Worm (Caenorhabditis elegans): ENCODE results near the gene sir-2.1.

sir-2.1 gene

DNA sequence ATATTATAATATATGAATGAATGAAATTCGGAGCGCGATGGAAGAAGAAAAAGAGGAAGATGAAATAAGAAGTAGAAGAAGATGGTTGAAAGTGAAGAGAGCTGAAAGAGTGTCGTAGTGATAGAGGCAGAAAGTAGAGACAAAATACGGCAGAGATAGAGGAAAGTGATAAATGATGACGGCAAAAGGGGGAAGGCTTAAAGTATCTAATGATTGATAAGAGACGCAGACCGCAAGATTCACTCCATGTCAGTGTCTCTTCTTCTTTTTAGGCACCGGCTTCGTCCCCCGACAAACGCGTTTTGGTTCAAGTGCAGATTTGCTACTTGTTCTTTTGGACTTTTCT is 23.7 kb downstream of the sir-2.1 start (continued):
- TF ChIP-seq T20F7.1 (GFP tag; optimal IDR thresholded peaks at IDR 0.05), result peak; percentile 51
- TF ChIP-seq ama-1 (optimal IDR thresholded peaks at IDR 0.05), result no peak
- TF ChIP-seq dmd-6 (GFP tag; IDR thresholded peaks at IDR 0.05), result peak; percentile 79
- TF ChIP-seq Y105C5A.15 (GFP tag; IDR thresholded peaks at IDR 0.05), result no peak
- TF ChIP-seq aha-1 (tag), result no peak
- no peak for TF ChIP-seq lin-38 (GFP tag; IDR thresholded peaks at IDR 0.05)
- TF ChIP-seq nhr-10 (tag; optimal IDR thresholded peaks at IDR 0.05), result peak; percentile 67
- no peak for TF ChIP-seq ceh-44 (GFP tag; IDR thresholded peaks at IDR 0.05)
- no peak for TF ChIP-seq F49E8.2 (tag; optimal IDR thresholded peaks at IDR 0.05; ENCODE audit: borderline replicate concordance)
- TF ChIP-seq aly-2 (tag; optimal IDR thresholded peaks at IDR 0.05), result no peak
- TF ChIP-seq nhr-6 (tag; optimal IDR thresholded peaks at IDR 0.05), result no peak
- no peak for TF ChIP-seq spr-3 (GFP tag; optimal IDR thresholded peaks at IDR 0.05)
- TF ChIP-seq php-3 (GFP tag; IDR thresholded peaks at IDR 0.05), result peak; percentile 66; the same call in 1 of the 2 replicates
- no peak for TF ChIP-seq mxl-2 (GFP tag; conservative IDR thresholded peaks at IDR 0.05)
- no peak for TF ChIP-seq set-16 (GFP tag; IDR thresholded peaks at IDR 0.05)
- no peak for TF ChIP-seq F10B5.3 (tag; optimal IDR thresholded peaks at IDR 0.05)
- TF ChIP-seq ceh-62 (tag; optimal IDR thresholded peaks at IDR 0.05), result no peak
- TF ChIP-seq daf-12 (tag; optimal IDR thresholded peaks at IDR 0.05), result no peak
- no peak for TF ChIP-seq spr-1 (tag; optimal IDR thresholded peaks at IDR 0.05)
- peak in 1 of 2 experiments; percentile 28 for TF ChIP-seq hif-1 (tag; optimal IDR thresholded peaks at IDR 0.05)
- TF ChIP-seq cey-2 (tag; optimal IDR thresholded peaks at IDR 0.05; ENCODE audit: borderline replicate concordance, insufficient read depth), result peak; percentile 17
- TF ChIP-seq daf-16 (GFP tag; optimal IDR thresholded peaks at IDR 0.05), result no peak
- TF ChIP-seq daf-16 (tag; optimal IDR thresholded peaks at IDR 0.05), result peak; percentile 52
- peak; percentile 47; the same call in 1 of the 2 replicates for TF ChIP-seq tra-1 (GFP tag; IDR thresholded peaks at IDR 0.05)
- TF ChIP-seq egl-43 (GFP tag; IDR thresholded peaks at IDR 0.05), result 0 out of 2 replicates have a peak, but pooled peaks have one; percentile 2
- TF ChIP-seq lsy-2 (tag; optimal IDR thresholded peaks at IDR 0.05), result peak; percentile 18 to 51
- TF ChIP-seq lin-13 (GFP tag; optimal IDR thresholded peaks at IDR 0.05), result peak; percentile 32
- no peak for TF ChIP-seq nhr-42 (GFP tag; IDR thresholded peaks at IDR 0.05)
- no peak for TF ChIP-seq ceh-82 (tag; optimal IDR thresholded peaks at IDR 0.05)
- no peak for TF ChIP-seq D1046.2 (GFP tag; IDR thresholded peaks at IDR 0.05)
- no peak for TF ChIP-seq lir-3 (tag; optimal IDR thresholded peaks at IDR 0.05)
- no peak for TF ChIP-seq gei-8 (GFP tag; optimal IDR thresholded peaks at IDR 0.05)
- no peak for TF ChIP-seq R02D3.7 (tag; optimal IDR thresholded peaks at IDR 0.05)
- TF ChIP-seq F37D6.2 (tag; optimal IDR thresholded peaks at IDR 0.05), result no peak
- TF ChIP-seq daf-8 (GFP tag; IDR thresholded peaks at IDR 0.05), result no peak
- TF ChIP-seq arid-1 (GFP tag; conservative IDR thresholded peaks at IDR 0.05), result no peak
- no peak for TF ChIP-seq ztf-7 (tag; optimal IDR thresholded peaks at IDR 0.05)
- TF ChIP-seq nhr-237 (tag; optimal IDR thresholded peaks at IDR 0.05), result no peak
- TF ChIP-seq nhr-41 (GFP tag; IDR thresholded peaks at IDR 0.05), result no peak
- TF ChIP-seq nhr-48 (tag; optimal IDR thresholded peaks at IDR 0.05), result peak; percentile 47
- TF ChIP-seq snpc-4 (tag; optimal IDR thresholded peaks at IDR 0.05), result no peak
- no peak for TF ChIP-seq madf-5 (GFP tag; IDR thresholded peaks at IDR 0.05)
- TF ChIP-seq mes-2 (tag; optimal IDR thresholded peaks at IDR 0.05; ENCODE audit: poor library complexity, severe bottlenecking), result peak; percentile 32
- peak; percentile 94 for TF ChIP-seq nhr-11 (tag; optimal IDR thresholded peaks at IDR 0.05)
- no peak for TF ChIP-seq skn-1 (tag; optimal IDR thresholded peaks at IDR 0.05)
- TF ChIP-seq T26A8.4 (GFP tag; IDR thresholded peaks at IDR 0.05), result no peak
- TF ChIP-seq attf-4 (tag; optimal IDR thresholded peaks at IDR 0.05), result no peak
- no peak for TF ChIP-seq fos-1 (tag; optimal IDR thresholded peaks at IDR 0.05)
- no peak for TF ChIP-seq zag-1 (tag; optimal IDR thresholded peaks at IDR 0.05)
- no peak for TF ChIP-seq fkh-10 (GFP tag; optimal IDR thresholded peaks at IDR 0.05)
- TF ChIP-seq dpl-1 (GFP tag; optimal IDR thresholded peaks at IDR 0.05), result no peak
- no peak for TF ChIP-seq egl-27 (tag; optimal IDR thresholded peaks at IDR 0.05)
- TF ChIP-seq nhr-76 (tag; optimal IDR thresholded peaks at IDR 0.05), result no peak
